Worm (Caenorhabditis elegans) whole organism, L2 larva: ENCODE data around the gene T03F6.4.
"Not testable (repeated sequence)": the region's sequence is repeated elsewhere in the genome, so short reads cannot be mapped to it uniquely, and the experiment has no call there.

Source experiments
- elt-1 ChIP-seq: fragments of 150-350 bp; optimal IDR thresholded peaks from 2 replicates; lab custom pipeline; 2014; ENCODE audit warnings: missing biosample characterization, missing genetic modification characterization
- elt-3 ChIP-seq: sonication (generic microtip); optimal IDR thresholded peaks from 2 replicates; lab custom pipeline; 2017; ENCODE audit warnings: missing biosample characterization, missing genetic modification characterization
- nhr-237 ChIP-seq: fragments of 150-350 bp; optimal IDR thresholded peaks from 2 replicates; lab custom pipeline; 2014; ENCODE audit warnings: missing biosample characterization, missing genetic modification characterization

ce11 chrIII:13401673-13402258 is 15.8 kb downstream of the T03F6.4 start, which contains the start of the genes srlf-9 and srlf-10:
- TF ChIP-seq elt-1 (tag; lab: Kevin White, UChicago); elt-3 (tag; lab: Kevin White, UChicago); nhr-237: not testable (repeated sequence)
